Fruit fly (Drosophila melanogaster): ENCODE measurements around the gene nod.

DNA sequence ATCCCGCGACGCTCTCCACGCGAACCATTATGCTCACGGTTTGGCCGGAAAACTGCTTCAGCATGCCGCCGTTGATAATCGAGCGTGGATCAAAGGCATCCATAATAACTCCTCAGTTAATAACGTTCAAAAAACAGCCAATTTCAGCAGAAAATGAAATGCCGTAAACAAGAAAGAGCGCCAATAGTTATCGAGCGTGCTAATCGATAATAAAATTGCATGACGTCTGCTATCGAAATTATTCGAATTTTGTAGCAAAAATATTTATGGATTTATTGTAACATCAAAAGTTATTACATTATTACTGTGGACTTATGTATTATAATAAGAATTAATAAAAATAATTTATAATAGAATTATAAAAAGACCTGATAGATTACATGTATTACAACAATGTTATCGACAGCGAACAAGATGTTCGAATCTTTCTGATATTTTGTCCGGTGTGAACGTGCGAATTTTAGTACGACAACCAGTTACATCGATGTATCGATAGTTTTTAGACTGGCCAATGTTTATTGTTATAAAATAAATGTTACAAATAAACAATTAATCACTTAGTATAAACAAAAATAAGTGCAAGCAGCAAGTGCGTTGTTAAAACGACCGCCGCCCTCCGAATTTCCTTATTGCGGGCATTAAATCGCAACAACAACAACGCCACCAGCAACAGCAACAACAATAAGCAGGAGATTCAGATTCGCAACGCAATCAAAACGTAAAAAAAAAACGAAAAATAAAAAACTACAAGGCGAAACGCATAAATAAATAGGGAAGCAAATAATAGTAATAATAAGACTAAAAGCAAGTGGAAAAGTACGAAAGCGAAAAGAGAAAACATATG, 35.3 kb downstream of the nod start, which contains the start of the genes RPA3 and Met:
- no peak for TF ChIP-seq CG8478 (optimal IDR thresholded peaks at IDR 0.05)
- no peak for TF ChIP-seq CTCF (optimal IDR thresholded peaks at IDR 0.05)

Data from S2 (cell line).